Worm (Caenorhabditis elegans) whole organism, L2 larva: Measurements from ENCODE around the gene mrpl-21.
A peak's percentile ranks its signal among the peaks of the same experiment; 100 is the strongest.

Experiments used
- F13H6.1 ChIP-seq: sonication (generic microtip); optimal IDR thresholded peaks from 2 replicates; lab custom pipeline; 2016; ENCODE audit warnings: missing genetic modification characterization, missing compliant biosample characterization
- R02D3.7 ChIP-seq: fragments of 150-350 bp; optimal IDR thresholded peaks from 2 replicates; lab custom pipeline; 2014; ENCODE audit warnings: missing biosample characterization, missing genetic modification characterization
- alr-1 ChIP-seq: fragments of 150-350 bp; optimal IDR thresholded peaks from 2 replicates; lab custom pipeline; 2014; ENCODE audit warnings: missing biosample characterization, missing genetic modification characterization
- aly-2 ChIP-seq: fragments of 150-350 bp; optimal IDR thresholded peaks from 2 replicates; lab custom pipeline; 2014; ENCODE audit warnings: missing biosample characterization, missing genetic modification characterization
- ceh-16 ChIP-seq: fragments of 150-350 bp; optimal IDR thresholded peaks from 2 replicates; lab custom pipeline; 2014; ENCODE audit warnings: missing biosample characterization, missing genetic modification characterization
- ceh-82 ChIP-seq: fragments of 150-350 bp; optimal IDR thresholded peaks from 2 replicates; lab custom pipeline; 2014; ENCODE audit warnings: missing biosample characterization, missing genetic modification characterization
- dmd-4 ChIP-seq: sonication (generic microtip); optimal IDR thresholded peaks from 2 replicates; lab custom pipeline; 2017; ENCODE audit warnings: missing biosample characterization, missing genetic modification characterization
- egl-27 ChIP-seq: sonication (generic microtip); optimal IDR thresholded peaks from 3 replicates; lab custom pipeline; 2017; ENCODE audit warnings: missing biosample characterization, missing genetic modification reagents, missing genetic modification characterization
- elt-1 ChIP-seq: fragments of 150-350 bp; optimal IDR thresholded peaks from 2 replicates; lab custom pipeline; 2014; ENCODE audit warnings: missing biosample characterization, missing genetic modification characterization
- fos-1 ChIP-seq: fragments of 150-350 bp; optimal IDR thresholded peaks from 2 replicates; lab custom pipeline; 2014; ENCODE audit warnings: missing biosample characterization, missing genetic modification characterization
- gmeb-1 ChIP-seq: fragments of 150-350 bp; optimal IDR thresholded peaks from 2 replicates; lab custom pipeline; 2014; ENCODE audit warnings: missing biosample characterization, missing genetic modification characterization
- lin-11 ChIP-seq: fragments of 150-350 bp; sonication (generic microtip); optimal IDR thresholded peaks from 2 replicates; lab custom pipeline; 2014; ENCODE audit warnings: missing biosample characterization, missing genetic modification characterization, inconsistent platforms, mixed read lengths
- lin-13 ChIP-seq: fragments of 150-350 bp; optimal IDR thresholded peaks from 2 replicates; lab custom pipeline; 2014; ENCODE audit warnings: missing biosample characterization, missing genetic modification reagents, missing genetic modification characterization
- lin-39 ChIP-seq: fragments of 150-350 bp; optimal IDR thresholded peaks from 2 replicates; lab custom pipeline; 2014; ENCODE audit warnings: missing biosample characterization, missing genetic modification reagents, missing genetic modification characterization
- lsy-2 ChIP-seq, 2 experiments: fragments of 150-350 bp in 1 of 2; sonication (generic microtip) in 1 of 2; optimal IDR thresholded peaks; 2 replicates each; lab custom pipeline; 2014 to 2017; ENCODE audit warnings: missing biosample characterization in 2 of 2, missing genetic modification characterization in 2 of 2
- mbf-1 ChIP-seq: sonication (generic microtip); optimal IDR thresholded peaks from 2 replicates; lab custom pipeline; 2017; ENCODE audit warnings: missing biosample characterization, missing genetic modification characterization
- mdl-1 ChIP-seq, 2 experiments: fragments of 150-350 bp in 1 of 2; sonication (generic microtip) in 1 of 2; optimal IDR thresholded peaks; 2 replicates each; lab custom pipeline; 2017; ENCODE audit warnings: missing biosample characterization in 2 of 2, missing genetic modification characterization in 2 of 2
- nhr-10 ChIP-seq: sonication (generic microtip); optimal IDR thresholded peaks from 2 replicates; lab custom pipeline; 2017; ENCODE audit warnings: missing biosample characterization, missing genetic modification characterization
- nhr-12 ChIP-seq: fragments of 150-350 bp; optimal IDR thresholded peaks from 2 replicates; lab custom pipeline; 2014; ENCODE audit warnings: missing biosample characterization, missing genetic modification characterization
- nhr-129 ChIP-seq: fragments of 150-350 bp; optimal IDR thresholded peaks from 2 replicates; lab custom pipeline; 2014; ENCODE audit warnings: missing biosample characterization, missing genetic modification characterization
- nhr-21 ChIP-seq: fragments of 150-350 bp; optimal IDR thresholded peaks from 2 replicates; lab custom pipeline; 2014; ENCODE audit warnings: missing biosample characterization, missing genetic modification characterization
- nhr-237 ChIP-seq: fragments of 150-350 bp; optimal IDR thresholded peaks from 2 replicates; lab custom pipeline; 2014; ENCODE audit warnings: missing biosample characterization, missing genetic modification characterization
- nhr-25 ChIP-seq: fragments of 150-350 bp; sonication (generic microtip); optimal IDR thresholded peaks from 3 replicates; lab custom pipeline; 2014; ENCODE audit warnings: missing biosample characterization, missing genetic modification characterization
- nhr-6 ChIP-seq: fragments of 150-350 bp; optimal IDR thresholded peaks from 2 replicates; lab custom pipeline; 2014; ENCODE audit warnings: missing biosample characterization, missing genetic modification characterization
- nhr-77 ChIP-seq: fragments of 150-350 bp; optimal IDR thresholded peaks from 2 replicates; lab custom pipeline; 2014; ENCODE audit warnings: missing biosample characterization, missing genetic modification characterization
- peb-1 ChIP-seq: fragments of 150-350 bp; optimal IDR thresholded peaks from 2 replicates; lab custom pipeline; 2014; ENCODE audit warnings: missing biosample characterization, missing genetic modification characterization
- sem-4 ChIP-seq: fragments of 150-350 bp; optimal IDR thresholded peaks from 2 replicates; lab custom pipeline; 2014; ENCODE audit warnings: missing biosample characterization, missing genetic modification reagents, missing genetic modification characterization
- skn-1 ChIP-seq: sonication (generic microtip); optimal IDR thresholded peaks from 2 replicates; lab custom pipeline; 2017; ENCODE audit warnings: missing biosample characterization, missing genetic modification characterization
- sma-9 ChIP-seq, 2 experiments: fragments of 150-350 bp in 1 of 2; sonication (generic microtip) in 1 of 2; optimal IDR thresholded peaks; 2 replicates each; lab custom pipeline; 2014 to 2016; ENCODE audit warnings: missing genetic modification characterization in 2 of 2, mild to moderate bottlenecking in 1 of 2, missing biosample characterization in 1 of 2, missing compliant biosample characterization in 1 of 2, missing genetic modification reagents in 1 of 2, moderate library complexity in 1 of 2
- unc-55 ChIP-seq: fragments of 150-350 bp; sonication (generic microtip); optimal IDR thresholded peaks from 3 replicates; lab custom pipeline; 2014; ENCODE audit warnings: missing biosample characterization, missing genetic modification reagents, missing genetic modification characterization
- ztf-1 ChIP-seq: fragments of 200-800 bp; sonication (Bioruptor generic); conservative IDR thresholded peaks from 2 replicates; pipeline ENCODE4 v1.3.6; 2022; ENCODE audit warnings: missing genetic modification characterization, missing compliant biosample characterization

mrpl-21 gene

DNA sequence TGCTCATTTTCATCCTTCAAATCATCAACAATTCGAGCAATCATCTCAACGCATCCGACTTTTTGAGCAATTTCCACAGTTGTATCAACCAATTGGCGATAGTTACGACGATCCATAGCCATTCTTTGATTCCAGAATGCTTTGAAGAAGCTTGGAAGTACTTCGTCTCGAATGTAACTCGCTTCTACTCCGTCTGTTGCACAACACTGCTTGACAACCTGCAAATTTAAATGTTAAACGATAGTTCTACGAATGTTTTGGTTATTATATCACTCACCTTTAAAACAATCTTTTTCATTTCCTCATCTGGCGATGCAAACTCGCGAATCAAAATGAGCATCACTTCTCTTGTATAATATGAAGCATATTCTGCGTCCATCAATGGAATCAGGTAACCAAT lies 22.5 kb upstream of the mrpl-21 start:
- TF ChIP-seq nhr-77 (tag; lab: Kevin White, UChicago) (no peak), alr-1 (no peak)

DNA sequence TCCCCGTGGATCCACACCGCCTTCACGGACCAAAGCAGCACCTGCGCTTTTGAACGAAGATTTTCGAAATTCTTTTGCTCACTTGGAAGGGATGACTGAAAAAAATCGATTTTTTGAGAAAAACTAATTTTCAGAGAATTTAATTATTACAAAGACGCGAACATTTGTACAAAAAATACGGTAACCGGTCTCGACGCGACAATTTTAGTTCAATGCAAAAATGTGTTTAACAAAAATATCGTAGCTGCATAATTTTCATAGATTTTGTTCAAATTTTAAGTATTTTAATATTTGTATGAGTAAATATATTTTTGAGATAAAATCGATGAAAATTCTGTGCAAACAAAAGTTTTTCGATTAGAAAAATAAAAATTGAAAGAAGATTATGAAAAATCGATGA lies 19.7 kb upstream of the mrpl-21 start, which contains the start of gene T08A11.1:
T08A11.1 (minus strand) TSS at position 101 of the 400 bp plus-strand sequence.
- TF ChIP-seq peb-1 (tag; lab: Kevin White, UChicago): no peak
- no peak for TF ChIP-seq nhr-237
- TF ChIP-seq nhr-77 (tag; lab: Kevin White, UChicago): no peak
- TF ChIP-seq lin-13 (GFP tag; lab: Kevin White, UChicago): no peak
- TF ChIP-seq sma-9 (GFP tag; optimal IDR thresholded peaks at IDR 0.05; lab: Kevin White, UChicago): no peak
- no peak for TF ChIP-seq sma-9 (tag; optimal IDR thresholded peaks at IDR 0.05; lab: Kevin White, UChicago)
- no peak for TF ChIP-seq sem-4 (tag; lab: Kevin White, UChicago)
- TF ChIP-seq fos-1: no peak
- TF ChIP-seq F13H6.1 (tag; lab: Kevin White, UChicago): no peak
- no peak for TF ChIP-seq unc-55 (GFP tag; lab: Kevin White, UChicago)

DNA sequence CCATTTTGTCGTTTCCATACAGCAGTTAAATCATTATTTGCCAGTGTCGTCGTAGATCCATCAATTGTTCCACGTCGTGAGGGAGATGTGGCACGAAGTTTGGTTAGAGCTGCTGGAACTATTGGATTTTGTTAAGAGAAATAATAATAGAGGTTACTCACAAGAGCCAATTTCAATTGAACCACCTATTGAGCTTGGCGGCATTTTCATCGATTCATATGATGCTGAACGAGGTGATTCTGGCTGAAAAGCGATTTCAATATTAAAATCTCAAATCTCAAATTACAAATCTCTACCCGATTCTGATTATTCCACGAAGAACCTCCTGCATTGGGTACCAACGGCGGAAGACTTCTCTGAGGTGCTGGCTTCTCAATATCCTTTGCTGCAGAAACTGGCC lies 14.5 kb upstream of the mrpl-21 start:
- TF ChIP-seq lsy-2 (tag; optimal IDR thresholded peaks at IDR 0.05; lab: Kevin White, UChicago) (no peak), alr-1 (no peak), mbf-1 (no peak), R02D3.7 (no peak)

DNA sequence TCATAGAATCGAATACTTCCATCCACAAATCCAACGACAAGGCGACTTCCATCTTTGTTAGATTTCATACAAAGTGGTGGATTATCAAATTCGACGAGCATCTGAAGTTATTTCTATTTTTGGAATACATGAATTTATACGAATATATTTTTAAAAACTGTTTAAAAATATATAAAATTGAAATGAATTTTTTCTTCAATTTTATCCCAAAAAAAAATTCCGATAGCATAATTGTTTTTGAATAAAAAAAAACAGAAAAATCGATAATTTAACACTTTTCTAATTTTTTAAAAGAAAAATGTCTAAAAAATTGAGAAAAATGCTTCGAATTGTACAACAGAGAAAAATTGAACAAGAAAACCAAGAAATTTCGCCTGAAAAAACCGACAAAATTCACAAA lies 4.2 kb upstream of the mrpl-21 start, which contains the start of gene Y44F5A.1:
Y44F5A.1 (minus strand) TSS at position 101 of the 400 bp plus-strand sequence.
- TF ChIP-seq fos-1 (no peak), ceh-82 (tag; lab: Kevin White, UChicago) (no peak), nhr-12 (tag; lab: Kevin White, UChicago) (no peak), skn-1 (tag; lab: Kevin White, UChicago) (no peak), ceh-16 (tag; lab: Kevin White, UChicago) (no peak), nhr-21 (tag; lab: Kevin White, UChicago) (no peak)

DNA sequence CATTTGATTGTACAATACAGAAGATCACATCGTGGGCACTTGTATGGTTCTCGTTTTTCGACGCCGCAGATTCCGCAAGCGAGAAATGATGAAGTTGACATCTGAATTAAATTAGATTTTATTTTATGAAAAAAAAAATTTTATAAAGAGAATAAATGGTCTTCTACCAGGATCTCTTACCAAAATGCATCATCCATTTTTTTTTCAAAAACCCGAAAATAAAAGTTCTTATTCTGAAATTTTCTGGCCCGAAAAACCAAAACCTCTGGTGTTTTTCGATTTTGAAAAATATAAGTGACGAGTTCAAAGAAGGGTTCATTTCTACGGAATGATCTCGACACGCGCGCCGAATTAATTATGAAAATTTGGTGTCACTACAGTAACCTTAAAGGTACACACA lies 924 bp upstream of the mrpl-21 start, which contains the start of gene zhit-2:
zhit-2 (minus strand) TSS at position 101 of the 400 bp plus-strand sequence.
- TF ChIP-seq mdl-1 (tag; optimal IDR thresholded peaks at IDR 0.05; lab: Kevin White, UChicago): no peak
- TF ChIP-seq lin-11 (tag; lab: Kevin White, UChicago): no peak
- TF ChIP-seq nhr-10: no peak
- TF ChIP-seq ceh-16 (tag; lab: Kevin White, UChicago): no peak
- TF ChIP-seq lin-39 (tag; lab: Kevin White, UChicago): no peak
- TF ChIP-seq egl-27: no peak
- TF ChIP-seq dmd-4 (tag; lab: Kevin White, UChicago): no peak
- TF ChIP-seq ztf-1 (GFP tag; lab: Robert Waterston, UW): no peak
- no peak for TF ChIP-seq sma-9 (GFP tag; optimal IDR thresholded peaks at IDR 0.05; lab: Kevin White, UChicago)
- TF ChIP-seq sma-9 (tag; optimal IDR thresholded peaks at IDR 0.05; lab: Kevin White, UChicago): no peak
- TF ChIP-seq peb-1 (tag; lab: Kevin White, UChicago): no peak
- TF ChIP-seq gmeb-1: no peak
- TF ChIP-seq aly-2 (tag; lab: Kevin White, UChicago): no peak
- no peak for TF ChIP-seq nhr-6 (tag; lab: Kevin White, UChicago)
- TF ChIP-seq elt-1 (tag; lab: Kevin White, UChicago): no peak

DNA sequence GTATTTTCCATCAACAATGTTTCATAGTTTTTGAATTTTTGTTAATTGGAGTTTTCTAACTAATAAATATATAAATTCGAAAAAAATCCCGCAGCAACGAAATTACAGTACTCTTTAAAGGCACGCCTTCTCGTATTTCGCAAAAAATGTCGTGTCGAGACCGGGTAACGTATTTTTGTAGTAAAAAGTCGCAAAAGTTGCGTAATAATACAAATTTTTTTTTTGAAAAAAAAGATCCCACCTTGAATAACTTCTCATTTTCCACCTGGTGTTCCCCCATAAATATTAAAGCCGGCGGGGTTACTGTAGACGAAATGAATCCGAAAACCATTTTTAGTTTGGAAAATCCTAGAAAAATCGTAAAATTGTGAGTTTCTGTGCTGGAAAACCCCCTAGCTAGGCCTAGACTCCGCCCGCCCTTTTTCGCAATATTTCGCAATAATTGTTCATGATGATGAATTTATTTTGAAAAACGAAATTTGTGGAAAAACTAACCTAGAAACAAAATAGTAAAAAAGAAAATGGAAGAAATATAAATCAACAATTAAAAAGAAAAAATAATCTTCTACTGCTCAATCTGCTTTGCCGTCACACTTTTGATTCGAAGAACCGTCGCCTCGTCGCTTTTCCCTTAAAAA lies 1.0 kb downstream of the mrpl-21 start, which contains the start of gene F43C1.7:
F43C1.7 (minus strand) TSS at position 351 of the 638 bp plus-strand sequence.
- TF ChIP-seq nhr-25 (tag; lab: Kevin White, UChicago): no peak
- peak; percentile 64 for TF ChIP-seq nhr-129 (tag; lab: Kevin White, UChicago)
